Worm (Caenorhabditis elegans): ENCODE data around the gene acl-4.

acl-4 gene

DNA sequence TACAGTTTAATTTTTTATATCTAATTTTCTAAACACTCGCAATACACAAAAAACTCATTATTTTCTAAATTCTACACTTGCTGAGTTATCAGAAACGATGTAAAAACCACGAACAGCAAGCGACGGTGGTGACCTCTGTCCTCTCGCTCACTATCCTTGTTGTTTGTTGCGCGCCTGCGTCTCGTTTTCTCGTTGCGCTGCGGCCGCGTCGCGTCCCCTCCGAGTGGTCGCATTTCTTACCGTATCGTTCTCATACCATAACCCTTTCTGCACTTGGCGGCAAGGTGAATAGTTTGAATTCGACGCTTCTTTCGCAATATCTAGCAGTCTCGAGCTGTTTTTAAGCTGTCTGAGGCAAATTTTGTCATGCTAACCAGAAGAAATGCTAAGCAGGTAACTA is 19.2 kb upstream of the acl-4 start, which contains the start of gene lsy-2 (continued):
- TF ChIP-seq athp-1 (tag; optimal IDR thresholded peaks at IDR 0.05): no peak
- TF ChIP-seq attf-3 (GFP tag; conservative IDR thresholded peaks at IDR 0.05): no peak
- TF ChIP-seq ceh-91 (GFP tag; IDR thresholded peaks at IDR 0.05): no peak
- no peak for TF ChIP-seq ccch-3 (GFP tag; optimal IDR thresholded peaks at IDR 0.05)
- TF ChIP-seq dox-1 (GFP tag; IDR thresholded peaks at IDR 0.05): no peak
- TF ChIP-seq rec-8 (tag; optimal IDR thresholded peaks at IDR 0.05): no peak
- no peak for TF ChIP-seq lin-26 (GFP tag; IDR thresholded peaks at IDR 0.05)
- no peak for TF ChIP-seq snpc-1.3 (tag; optimal IDR thresholded peaks at IDR 0.05; ENCODE audit: insufficient read depth)
- TF ChIP-seq hlh-12 (tag; optimal IDR thresholded peaks at IDR 0.05): no peak
- TF ChIP-seq bed-1 (GFP tag; IDR thresholded peaks at IDR 0.05): no peak

DNA sequence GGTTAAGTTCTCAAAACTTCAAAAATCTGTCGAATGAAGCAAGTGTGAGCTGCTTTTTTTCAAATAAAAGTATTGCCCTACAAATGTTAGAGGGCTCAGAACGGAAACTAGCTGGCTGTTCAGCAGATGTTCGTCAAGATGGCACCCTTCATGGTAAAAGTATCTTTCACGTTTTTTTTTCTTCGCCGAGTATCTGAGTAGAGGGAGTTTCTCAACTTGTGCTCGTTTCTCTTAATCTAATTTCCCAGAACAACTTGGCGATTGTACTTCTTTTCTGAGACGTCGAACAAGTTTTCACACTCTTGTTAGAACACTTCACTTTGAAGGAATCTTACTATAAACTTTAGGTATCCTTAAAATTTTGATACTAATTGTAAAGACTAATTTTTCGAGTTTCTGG is 17.5 kb upstream of the acl-4 start:
- TF ChIP-seq snpc-3.4 (tag; optimal IDR thresholded peaks at IDR 0.05) (no peak), sdz-38 (tag; optimal IDR thresholded peaks at IDR 0.05) (no peak), egl-18 (GFP tag; IDR thresholded peaks at IDR 0.05) (no peak), ceh-40 (GFP tag; IDR thresholded peaks at IDR 0.05) (no peak), F55B11.4 (tag; optimal IDR thresholded peaks at IDR 0.05; ENCODE audit: borderline replicate concordance, insufficient read depth) (no peak), nhr-120 (GFP tag; IDR thresholded peaks at IDR 0.05) (no peak), tlf-1 (GFP tag; optimal IDR thresholded peaks at IDR 0.05) (no peak), K11D2.4 (GFP tag; IDR thresholded peaks at IDR 0.05) (no peak), F57C9.4 (tag; optimal IDR thresholded peaks at IDR 0.05) (no peak), dox-1 (GFP tag; IDR thresholded peaks at IDR 0.05) (no peak), F10E7.11 (tag; optimal IDR thresholded peaks at IDR 0.05) (no peak), snpc-1.3 (tag; optimal IDR thresholded peaks at IDR 0.05; ENCODE audit: insufficient read depth) (no peak), F52B5.7 (tag; optimal IDR thresholded peaks at IDR 0.05) (no peak), B0035.1 (tag; optimal IDR thresholded peaks at IDR 0.05) (no peak), unc-62 (GFP tag; optimal IDR thresholded peaks at IDR 0.05) (no peak), repo-1 (tag; optimal IDR thresholded peaks at IDR 0.05) (no peak), pbrm-1 (GFP tag; IDR thresholded peaks at IDR 0.05) (no peak), ceh-79 (tag; optimal IDR thresholded peaks at IDR 0.05) (no peak), F22D6.2 (tag; optimal IDR thresholded peaks at IDR 0.05) (no peak)

DNA sequence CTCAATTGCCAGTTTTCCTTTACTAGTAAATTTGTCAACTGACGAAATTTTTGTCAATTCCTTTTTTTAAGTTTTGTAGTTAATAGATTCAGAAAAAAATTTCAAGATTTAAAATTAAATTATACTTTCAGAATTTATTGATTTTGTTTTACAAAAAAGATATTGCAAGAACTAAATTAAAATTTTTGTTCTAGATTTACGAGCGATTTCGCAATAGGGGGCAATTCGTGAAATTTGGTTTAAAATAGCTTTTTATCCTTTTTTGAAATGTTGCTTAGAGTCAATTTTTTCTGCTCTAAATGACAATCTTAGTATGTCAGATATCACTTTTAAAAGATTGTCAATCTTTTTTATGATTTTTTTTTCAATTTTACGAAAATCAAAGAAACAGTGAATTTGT is 15.2 kb upstream of the acl-4 start:
- peak; percentile 63; the same call in 1 of the 2 replicates for TF ChIP-seq cebp-1 (GFP tag; IDR thresholded peaks at IDR 0.05)
- peak; percentile 95 for TF ChIP-seq cebp-1 (tag; optimal IDR thresholded peaks at IDR 0.05)
- no peak for TF ChIP-seq ceh-100 (GFP tag; IDR thresholded peaks at IDR 0.05)

ce11 chrX:2084988-2085387 is 14.7 kb upstream of the acl-4 start, which contains the start of gene F49H12.2:
F49H12.2 (plus strand) TSS chrX:2085288.
- no peak for TF ChIP-seq aptf-3 (GFP tag; IDR thresholded peaks at IDR 0.05)
- no peak for TF ChIP-seq lag-1 (GFP tag; IDR thresholded peaks at IDR 0.05)
- TF ChIP-seq F22D6.2 (tag; optimal IDR thresholded peaks at IDR 0.05): no peak
- no peak for TF ChIP-seq C17E4.6 (GFP tag; IDR thresholded peaks at IDR 0.05)
- TF ChIP-seq hsf-1 (GFP tag; IDR thresholded peaks at IDR 0.05): no peak
- no peak for TF ChIP-seq die-1 (tag; optimal IDR thresholded peaks at IDR 0.05)

Data from whole organism, young adult.